Worm (Caenorhabditis elegans) whole organism, mixed stage, embryonic: ENCODE measurements around the gene alkb-1.

ENCODE experiments used
- ceh-43 ChIP-seq: fragments of 200-800 bp; sonication (Bioruptor generic); optimal IDR thresholded peaks from 2 replicates; lab custom pipeline; 2018; ENCODE audit warnings: mild to moderate bottlenecking, missing genetic modification characterization, moderate library complexity, missing compliant biosample characterization
- drap-1 ChIP-seq: fragments of 200-800 bp; sonication (Bioruptor generic); optimal IDR thresholded peaks from 3 replicates; lab custom pipeline; 2018; ENCODE audit warnings: mild to moderate bottlenecking, missing genetic modification characterization, missing compliant biosample characterization
- mab-5 ChIP-seq: fragments of 150-350 bp; optimal IDR thresholded peaks from 2 replicates; lab custom pipeline; 2014; ENCODE audit warnings: missing biosample characterization, missing genetic modification characterization
- mep-1 ChIP-seq: fragments of 150-350 bp; optimal IDR thresholded peaks from 2 replicates; lab custom pipeline; 2017; ENCODE audit warnings: missing biosample characterization, missing genetic modification reagents, missing genetic modification characterization, inconsistent platforms
- nhr-12 ChIP-seq: fragments of 150-350 bp; optimal IDR thresholded peaks from 2 replicates; lab custom pipeline; 2014; ENCODE audit warnings: missing biosample characterization, missing genetic modification characterization
- nhr-76 ChIP-seq: sonication (generic microtip); optimal IDR thresholded peaks from 2 replicates; lab custom pipeline; 2017; ENCODE audit warnings: missing biosample characterization, missing genetic modification characterization
- pha-4 ChIP-seq: fragments of 150-350 bp; optimal IDR thresholded peaks from 2 replicates; lab custom pipeline; 2018; ENCODE audit warnings: missing biosample characterization, missing genetic modification reagents, missing genetic modification characterization
- unc-62 ChIP-seq: fragments of 150-350 bp; optimal IDR thresholded peaks from 2 replicates; lab custom pipeline; 2014; ENCODE audit warnings: missing biosample characterization, missing genetic modification reagents, missing genetic modification characterization

DNA sequence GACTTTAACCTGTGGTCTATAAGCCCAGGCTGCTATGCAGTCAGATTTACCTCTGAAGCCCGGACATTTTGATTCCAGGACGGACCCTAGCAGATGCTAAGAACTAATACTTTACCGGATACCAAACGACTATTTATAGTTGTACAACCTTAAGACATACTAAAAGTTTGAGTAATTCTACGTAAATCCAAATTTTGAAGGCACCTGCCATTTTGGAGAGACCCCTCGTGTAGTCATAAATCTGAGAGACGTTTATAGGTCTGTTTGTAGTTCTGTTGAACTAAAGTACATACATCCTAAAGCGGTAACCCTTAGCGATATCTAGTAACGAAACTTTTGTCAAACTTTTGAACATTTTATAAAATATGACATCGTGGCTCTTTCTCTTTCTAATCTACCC lies 13.8 kb upstream of the alkb-1 start, which contains the start of gene F54D12.2:
- TF ChIP-seq drap-1 (no peak), unc-62 (GFP tag; lab: Kevin White, UChicago) (no peak), ceh-43 (no peak), nhr-76 (tag; lab: Kevin White, UChicago) (no peak), mep-1 (tag; lab: Kevin White, UChicago) (no peak), nhr-12 (tag; lab: Kevin White, UChicago) (no peak), mab-5 (tag; lab: Kevin White, UChicago) (no peak), pha-4 (tag; lab: Kevin White, UChicago) (no peak)
